Worm (Caenorhabditis elegans) whole organism, mixed stage, embryonic: ENCODE data around the gene unc-9.

ENCODE experiments used
- M03D4.4 ChIP-seq: sonication (generic microtip); optimal IDR thresholded peaks from 2 replicates; lab custom pipeline; 2017; ENCODE audit warnings: mild to moderate bottlenecking, missing genetic modification characterization, missing compliant biosample characterization
- bed-3 ChIP-seq: fragments of 200-800 bp; sonication (Bioruptor generic); optimal IDR thresholded peaks from 3 replicates; lab custom pipeline; 2018; ENCODE audit warnings: mild to moderate bottlenecking, missing genetic modification characterization, moderate library complexity, missing compliant biosample characterization
- blmp-1 ChIP-seq: fragments of 150-350 bp; optimal IDR thresholded peaks from 2 replicates; lab custom pipeline; 2014; ENCODE audit warnings: missing biosample characterization, missing genetic modification characterization
- ceh-39 ChIP-seq: fragments of 150-350 bp; optimal IDR thresholded peaks from 2 replicates; lab custom pipeline; 2014; ENCODE audit warnings: missing biosample characterization, missing genetic modification characterization
- ceh-43 ChIP-seq: fragments of 200-800 bp; sonication (Bioruptor generic); optimal IDR thresholded peaks from 2 replicates; lab custom pipeline; 2018; ENCODE audit warnings: mild to moderate bottlenecking, missing genetic modification characterization, moderate library complexity, missing compliant biosample characterization
- ceh-83 ChIP-seq: fragments of 200-800 bp; sonication (Bioruptor generic); optimal IDR thresholded peaks from 2 replicates; lab custom pipeline; 2018; ENCODE audit warnings: mild to moderate bottlenecking, missing genetic modification characterization, missing compliant biosample characterization
- ces-1 ChIP-seq: fragments of 150-350 bp; optimal IDR thresholded peaks from 2 replicates; lab custom pipeline; 2014; ENCODE audit warnings: missing biosample characterization, missing genetic modification reagents, missing genetic modification characterization
- cnd-1 ChIP-seq: fragments of 200-800 bp; sonication (Bioruptor generic); optimal IDR thresholded peaks from 2 replicates; lab custom pipeline; 2018; ENCODE audit warnings: mild to moderate bottlenecking, missing genetic modification characterization, missing compliant biosample characterization
- drap-1 ChIP-seq: fragments of 200-800 bp; sonication (Bioruptor generic); optimal IDR thresholded peaks from 3 replicates; lab custom pipeline; 2018; ENCODE audit warnings: mild to moderate bottlenecking, missing genetic modification characterization, missing compliant biosample characterization
- elt-1 ChIP-seq: sonication (generic microtip); optimal IDR thresholded peaks from 2 replicates; lab custom pipeline; 2017; ENCODE audit warnings: missing genetic modification characterization, mild to moderate bottlenecking, missing compliant biosample characterization, antibody characterized with exemption, moderate library complexity, borderline replicate concordance; ENCODE audit not compliant: insufficient read depth
- elt-3 ChIP-seq: fragments of 150-350 bp; optimal IDR thresholded peaks from 2 replicates; lab custom pipeline; 2014; ENCODE audit warnings: missing biosample characterization, missing genetic modification characterization
- flh-1 ChIP-seq: fragments of 200-800 bp; sonication (Bioruptor generic); optimal IDR thresholded peaks from 2 replicates; lab custom pipeline; 2018; ENCODE audit warnings: mild to moderate bottlenecking, missing genetic modification characterization, moderate library complexity, missing compliant biosample characterization
- ham-2 ChIP-seq: fragments of 200-800 bp; sonication (Bioruptor generic); optimal IDR thresholded peaks from 2 replicates; lab custom pipeline; 2018; ENCODE audit warnings: mild to moderate bottlenecking, missing genetic modification characterization, missing compliant biosample characterization
- hlh-1 ChIP-seq: fragments of 150-350 bp; optimal IDR thresholded peaks from 2 replicates; lab custom pipeline; 2014; ENCODE audit warnings: missing biosample characterization, missing genetic modification reagents, missing genetic modification characterization
- lin-13 ChIP-seq: fragments of 150-350 bp; optimal IDR thresholded peaks from 2 replicates; lab custom pipeline; 2014; ENCODE audit warnings: missing biosample characterization, missing genetic modification characterization
- lin-32 ChIP-seq: fragments of 200-800 bp; sonication (Bioruptor generic); optimal IDR thresholded peaks from 2 replicates; lab custom pipeline; 2018; ENCODE audit warnings: mild to moderate bottlenecking, missing genetic modification characterization, missing compliant biosample characterization
- lsy-2 ChIP-seq: fragments of 150-350 bp; optimal IDR thresholded peaks from 2 replicates; lab custom pipeline; 2014; ENCODE audit warnings: missing biosample characterization, missing genetic modification characterization
- mab-5 ChIP-seq: fragments of 150-350 bp; optimal IDR thresholded peaks from 2 replicates; lab custom pipeline; 2014; ENCODE audit warnings: missing biosample characterization, missing genetic modification characterization
- mep-1 ChIP-seq: fragments of 150-350 bp; optimal IDR thresholded peaks from 2 replicates; lab custom pipeline; 2017; ENCODE audit warnings: missing biosample characterization, missing genetic modification reagents, missing genetic modification characterization, inconsistent platforms
- mls-2 ChIP-seq: sonication (generic microtip); optimal IDR thresholded peaks from 2 replicates; lab custom pipeline; 2016; ENCODE audit warnings: mild to moderate bottlenecking, missing genetic modification characterization, moderate library complexity, missing compliant biosample characterization
- nhr-12 ChIP-seq: fragments of 150-350 bp; optimal IDR thresholded peaks from 2 replicates; lab custom pipeline; 2014; ENCODE audit warnings: missing biosample characterization, missing genetic modification characterization
- nhr-2 ChIP-seq: fragments of 150-350 bp; optimal IDR thresholded peaks from 2 replicates; lab custom pipeline; 2014; ENCODE audit warnings: missing biosample characterization, missing genetic modification characterization
- nhr-237 ChIP-seq: fragments of 150-350 bp; optimal IDR thresholded peaks from 2 replicates; lab custom pipeline; 2014; ENCODE audit warnings: missing biosample characterization, missing genetic modification characterization
- nhr-28 ChIP-seq: fragments of 150-350 bp; optimal IDR thresholded peaks from 2 replicates; lab custom pipeline; 2014; ENCODE audit warnings: missing biosample characterization, missing genetic modification characterization
- nhr-76 ChIP-seq: sonication (generic microtip); optimal IDR thresholded peaks from 2 replicates; lab custom pipeline; 2017; ENCODE audit warnings: missing biosample characterization, missing genetic modification characterization
- pha-4 ChIP-seq: fragments of 150-350 bp; optimal IDR thresholded peaks from 2 replicates; lab custom pipeline; 2018; ENCODE audit warnings: missing biosample characterization, missing genetic modification reagents, missing genetic modification characterization
- sem-2 ChIP-seq: fragments of 200-800 bp; sonication (Bioruptor generic); optimal IDR thresholded peaks from 2 replicates; lab custom pipeline; 2018; ENCODE audit warnings: mild to moderate bottlenecking, missing genetic modification characterization, missing compliant biosample characterization
- snpc-4 ChIP-seq: fragments of 150-350 bp; optimal IDR thresholded peaks from 2 replicates; lab custom pipeline; 2014; ENCODE audit warnings: missing biosample characterization, missing genetic modification characterization
- sptf-1 ChIP-seq: sonication (generic microtip); optimal IDR thresholded peaks from 2 replicates; lab custom pipeline; 2017; ENCODE audit warnings: mild to moderate bottlenecking, missing genetic modification characterization, moderate library complexity, missing compliant biosample characterization
- tbx-8 ChIP-seq: fragments of 200-800 bp; sonication (Bioruptor generic); optimal IDR thresholded peaks from 2 replicates; lab custom pipeline; 2018; ENCODE audit warnings: mild to moderate bottlenecking, missing genetic modification characterization, moderate library complexity, missing compliant biosample characterization
- unc-120 ChIP-seq: sonication (generic microtip); optimal IDR thresholded peaks from 2 replicates; lab custom pipeline; 2017; ENCODE audit warnings: missing genetic modification characterization, missing compliant biosample characterization; ENCODE audit not compliant: poor library complexity, severe bottlenecking
- unc-39 ChIP-seq: fragments of 150-350 bp; optimal IDR thresholded peaks from 2 replicates; lab custom pipeline; 2014; ENCODE audit warnings: missing biosample characterization, missing genetic modification characterization
- unc-62 ChIP-seq: fragments of 150-350 bp; optimal IDR thresholded peaks from 2 replicates; lab custom pipeline; 2014; ENCODE audit warnings: missing biosample characterization, missing genetic modification reagents, missing genetic modification characterization
- zip-8 ChIP-seq: fragments of 150-350 bp; optimal IDR thresholded peaks from 2 replicates; lab custom pipeline; 2014; ENCODE audit warnings: missing biosample characterization, missing genetic modification characterization
- ztf-11 ChIP-seq: fragments of 150-350 bp; optimal IDR thresholded peaks from 2 replicates; lab custom pipeline; 2014; ENCODE audit warnings: missing biosample characterization, missing genetic modification characterization

The unc-9 gene

DNA sequence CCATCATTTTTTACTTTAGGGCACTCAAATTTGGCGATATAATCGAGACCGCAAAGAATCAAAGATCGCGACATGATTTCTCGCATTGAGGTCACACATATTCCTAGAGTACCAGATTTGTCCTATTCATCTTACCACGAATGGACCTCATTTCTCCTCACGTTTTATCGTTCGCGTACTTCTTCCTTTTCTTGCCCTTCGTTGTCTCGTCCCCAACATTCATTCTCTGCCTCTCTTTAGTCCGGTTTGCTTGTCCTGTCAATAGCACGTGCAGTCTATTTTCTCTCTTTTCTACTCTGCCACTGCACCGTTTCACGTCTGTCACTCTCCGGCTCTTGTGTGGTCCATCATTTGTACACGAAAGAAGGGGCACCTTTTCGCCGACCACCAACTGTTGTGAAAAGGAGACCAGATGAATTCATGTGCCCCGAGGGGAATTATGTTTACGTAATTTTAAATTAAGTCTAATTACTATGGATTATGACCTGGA is 49.8 kb downstream of the unc-9 start:
- TF ChIP-seq ceh-39 (tag; lab: Kevin White, UChicago): no peak
- TF ChIP-seq unc-39 (tag; lab: Kevin White, UChicago): no peak
- no peak for TF ChIP-seq ztf-11
- TF ChIP-seq M03D4.4: no peak
- no peak for TF ChIP-seq snpc-4 (tag; lab: Kevin White, UChicago)
- no peak for TF ChIP-seq bed-3 (GFP tag; lab: Kevin White, UChicago)
- TF ChIP-seq elt-1 (tag; lab: Kevin White, UChicago): peak; percentile 76
- no peak for TF ChIP-seq lin-32 (GFP tag; lab: Kevin White, UChicago)
- TF ChIP-seq ham-2 (GFP tag; lab: Kevin White, UChicago): peak; percentile 43
- TF ChIP-seq mls-2: peak; percentile 64
- TF ChIP-seq pha-4 (tag; lab: Kevin White, UChicago): peak; percentile 72
- peak; percentile 3 for TF ChIP-seq drap-1 (GFP tag; lab: Kevin White, UChicago)
- TF ChIP-seq ces-1 (GFP tag; lab: Kevin White, UChicago): peak; percentile 86
- TF ChIP-seq nhr-237: peak; percentile 29
- no peak for TF ChIP-seq flh-1 (GFP tag; lab: Kevin White, UChicago)
- no peak for TF ChIP-seq nhr-28 (tag; lab: Kevin White, UChicago)
- peak; percentile 81 for TF ChIP-seq unc-62 (GFP tag; lab: Kevin White, UChicago)
- peak; percentile 7 for TF ChIP-seq ceh-43 (GFP tag; lab: Kevin White, UChicago)
- no peak for TF ChIP-seq nhr-76 (tag; lab: Kevin White, UChicago)
- TF ChIP-seq nhr-2 (tag; lab: Kevin White, UChicago): peak; percentile 63
- no peak for TF ChIP-seq blmp-1 (tag; lab: Kevin White, UChicago)
- TF ChIP-seq lin-13 (tag; lab: Kevin White, UChicago): peak; percentile 41
- peak; percentile 94 for TF ChIP-seq hlh-1 (tag; lab: Kevin White, UChicago)
- TF ChIP-seq elt-3: no peak
- TF ChIP-seq lsy-2: no peak
- no peak for TF ChIP-seq sem-2
- TF ChIP-seq unc-120 (tag; lab: Kevin White, UChicago): peak; percentile 76
- TF ChIP-seq cnd-1: no peak
- TF ChIP-seq sptf-1 (tag; lab: Kevin White, UChicago): peak; percentile 22
- TF ChIP-seq mab-5 (tag; lab: Kevin White, UChicago): no peak
- TF ChIP-seq ceh-83: no peak
- TF ChIP-seq nhr-12 (tag; lab: Kevin White, UChicago): no peak
- TF ChIP-seq tbx-8 (GFP tag; lab: Kevin White, UChicago): no peak
- no peak for TF ChIP-seq zip-8
- peak; percentile 85 for TF ChIP-seq mep-1 (tag; lab: Kevin White, UChicago)
- TF ChIP-seq, all 35 proteins: peak for 15

ce11 chrX:13251914-13252434 is 50.4 kb downstream of the unc-9 start, which contains the start of gene nhr-32:
Gene nhr-32 (plus strand): TSS chrX:13251964.
- no peak for TF ChIP-seq drap-1 (GFP tag; lab: Kevin White, UChicago)

- TF ChIP-seq nhr-12 (tag; lab: Kevin White, UChicago) (no peak), unc-62 (GFP tag; lab: Kevin White, UChicago) (no peak), elt-3 (no peak), lsy-2 (no peak), nhr-2 (tag; lab: Kevin White, UChicago) (no peak)
These were observed 56.0 kb downstream of the unc-9 start, which contains the start of gene K08H2.10 for ce11 chrX:13257577-13257976. Gene K08H2.10 (plus strand): TSS chrX:13257806.

ce11 chrX:13262195-13262594 is 60.6 kb downstream of the unc-9 start, which contains the start of gene K09A11.1:
Gene K09A11.1 (plus strand): TSS chrX:13262495.
- TF ChIP-seq ces-1 (GFP tag; lab: Kevin White, UChicago) (no peak), ham-2 (GFP tag; lab: Kevin White, UChicago) (no peak), lin-13 (tag; lab: Kevin White, UChicago) (no peak), sem-2 (no peak)
- TF ChIP-seq, all 35 proteins: peak for 0
